Fruit fly (Drosophila melanogaster): ENCODE measurements around the gene mesh.

mesh gene

DNA sequence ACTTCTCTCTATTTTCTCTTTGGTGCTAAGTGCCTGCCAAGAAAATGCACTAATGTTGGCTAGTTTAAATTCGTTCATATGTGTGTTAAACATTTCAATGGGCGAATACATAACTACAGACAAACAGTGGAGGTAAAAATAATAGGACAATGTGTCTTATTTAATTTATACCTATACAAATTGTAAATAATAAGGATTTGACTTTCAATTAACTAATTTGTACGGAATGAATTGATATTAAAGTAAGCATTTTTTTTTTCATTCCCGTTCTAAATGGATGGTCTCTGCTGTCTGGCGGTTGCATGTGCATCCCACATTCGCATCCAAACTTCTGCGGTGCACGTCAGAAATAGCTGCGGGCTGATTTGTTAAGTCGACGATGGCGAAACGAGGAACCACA, 48.6 kb downstream of the mesh start:
- TF ChIP-seq CG12236 (GFP tag; optimal IDR thresholded peaks at IDR 0.05) (no peak), pb (GFP tag; optimal IDR thresholded peaks at IDR 0.05) (no peak), slou (GFP tag; optimal IDR thresholded peaks at IDR 0.05) (no peak), grau (tag; optimal IDR thresholded peaks at IDR 0.05) (no peak), CG13624 (GFP tag; optimal IDR thresholded peaks at IDR 0.05) (no peak), CG11247 (GFP tag; IDR thresholded peaks at IDR 0.05) (no peak), prd (optimal IDR thresholded peaks at IDR 0.05) (no peak), prd (GFP tag; IDR thresholded peaks at IDR 0.05) (0 out of 3 replicates have a peak, but pooled peaks have one; percentile 15), CG7271 (tag; optimal IDR thresholded peaks at IDR 0.05) (no peak), Sox102F (GFP tag; optimal IDR thresholded peaks at IDR 0.05) (peak; percentile 13)

DNA sequence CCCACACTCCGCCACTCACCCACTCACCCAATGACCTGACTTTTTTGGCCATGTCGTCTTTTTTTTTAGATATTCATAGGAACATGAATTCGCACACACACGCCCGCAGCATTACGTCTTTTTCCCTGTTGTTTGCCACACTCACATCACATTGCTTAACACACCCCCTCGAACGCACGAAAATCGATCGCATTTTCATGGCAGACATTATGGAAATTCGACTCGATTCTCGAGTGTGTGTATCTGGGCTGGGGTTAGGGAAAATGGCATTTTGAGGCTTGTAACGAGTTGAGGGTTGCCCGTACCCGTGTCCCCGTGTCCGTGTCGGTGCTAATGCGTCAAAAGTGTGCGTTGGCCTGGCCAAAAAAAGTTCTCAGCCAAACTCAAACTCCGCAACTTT, 53.9 kb downstream of the mesh start:
- TF ChIP-seq abd-A (tag; optimal IDR thresholded peaks at IDR 0.05) (peak; percentile 58), so (GFP tag; IDR thresholded peaks at IDR 0.05) (no peak), onecut (GFP tag; IDR thresholded peaks at IDR 0.05) (peak; percentile 80)

DNA sequence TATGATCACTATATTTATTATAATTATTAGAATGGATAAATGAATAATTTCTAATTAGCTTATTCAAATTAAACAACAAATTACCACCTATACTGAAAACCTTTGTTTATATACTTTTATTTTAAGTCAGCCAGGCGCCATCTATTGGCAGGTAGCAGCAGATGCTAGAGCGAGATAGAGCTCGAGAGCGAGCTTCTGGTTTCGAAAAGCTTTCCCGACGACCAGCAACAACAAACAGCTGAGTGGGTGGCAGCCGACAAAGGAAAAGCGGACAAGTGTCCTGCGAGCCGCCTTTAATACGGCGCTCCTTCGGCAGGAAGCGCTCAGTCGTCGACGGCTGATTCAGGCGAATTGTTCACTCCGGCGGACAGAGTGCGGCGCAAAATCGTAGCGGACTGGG, 61.5 kb downstream of the mesh start, which contains the start of gene Gycbeta100B:
TSS of gene Gycbeta100B (plus strand) at position 337 of the 400 bp plus-strand sequence.
- peak; percentile 47 for TF ChIP-seq scrt (GFP tag; optimal IDR thresholded peaks at IDR 0.05)
- no peak for TF ChIP-seq CG8290 (GFP tag; optimal IDR thresholded peaks at IDR 0.05)
- TF ChIP-seq CG8290 (tag; optimal IDR thresholded peaks at IDR 0.05): peak in 1 of 2 experiments; percentile 44
- peak; percentile 56 for TF ChIP-seq CG4424 (GFP tag; optimal IDR thresholded peaks at IDR 0.05)
- TF ChIP-seq chm (GFP tag; IDR thresholded peaks at IDR 0.05): no peak; the same call in 1 of the 2 replicates
- TF ChIP-seq CG6254 (GFP tag; optimal IDR thresholded peaks at IDR 0.05): peak; percentile 48
- TF ChIP-seq br (optimal IDR thresholded peaks at IDR 0.05): no peak
- TF ChIP-seq CG6791 (GFP tag; IDR thresholded peaks at IDR 0.05; ENCODE audit: partially characterized antibody): no peak
- no peak for TF ChIP-seq insv (GFP tag; optimal IDR thresholded peaks at IDR 0.05)
- no peak for TF ChIP-seq CG13624 (GFP tag; optimal IDR thresholded peaks at IDR 0.05)
- no peak for TF ChIP-seq sna (GFP tag; IDR thresholded peaks at IDR 0.05; ENCODE audit: partially characterized antibody)
- no peak for TF ChIP-seq YL-1 (GFP tag; optimal IDR thresholded peaks at IDR 0.05)
- TF ChIP-seq CG11504 (tag; optimal IDR thresholded peaks at IDR 0.05): peak; percentile 55
- peak; percentile 40 for TF ChIP-seq odd (GFP tag; optimal IDR thresholded peaks at IDR 0.05)
- TF ChIP-seq CG7987 (GFP tag; optimal IDR thresholded peaks at IDR 0.05): peak; percentile 72
- no peak for TF ChIP-seq pan (optimal IDR thresholded peaks at IDR 0.05)
- TF ChIP-seq pan (GFP tag; optimal IDR thresholded peaks at IDR 0.05 in 1 of 2, IDR thresholded peaks at IDR 0.05 in 1 of 2): peak in 1 of 2 experiments; percentile 44
- no peak for TF ChIP-seq crol (GFP tag; IDR thresholded peaks at IDR 0.05)
- no peak for TF ChIP-seq prd (optimal IDR thresholded peaks at IDR 0.05)
- TF ChIP-seq prd (GFP tag; IDR thresholded peaks at IDR 0.05): no peak
- no peak for TF ChIP-seq HLH54F (GFP tag; optimal IDR thresholded peaks at IDR 0.05)
- TF ChIP-seq lab (GFP tag; optimal IDR thresholded peaks at IDR 0.05): peak; percentile 79
- peak; percentile 42 for TF ChIP-seq unpg (GFP tag; optimal IDR thresholded peaks at IDR 0.05)
- TF ChIP-seq CG5180 (GFP tag; optimal IDR thresholded peaks at IDR 0.05): peak; percentile 3
- no peak for TF ChIP-seq CG7271 (tag; optimal IDR thresholded peaks at IDR 0.05)
- TF ChIP-seq CkIIα-i1 (GFP tag; IDR thresholded peaks at IDR 0.05): no peak
- peak; percentile 16 for TF ChIP-seq CG11723 (GFP tag; optimal IDR thresholded peaks at IDR 0.05)
- TF ChIP-seq ATbp (GFP tag; optimal IDR thresholded peaks at IDR 0.05): peak; percentile 39
- TF ChIP-seq Doc2 (GFP tag; IDR thresholded peaks at IDR 0.05): no peak
- peak; percentile 13 for TF ChIP-seq chn (GFP tag; optimal IDR thresholded peaks at IDR 0.05)
- TF ChIP-seq tin (GFP tag; optimal IDR thresholded peaks at IDR 0.05): peak; percentile 39
- TF ChIP-seq CG11456 (GFP tag; IDR thresholded peaks at IDR 0.05): 0 out of 3 replicates have a peak, but pooled peaks have one; percentile 62
- peak; percentile 34 for TF ChIP-seq tap (tag; optimal IDR thresholded peaks at IDR 0.05)
- peak; percentile 3 for TF ChIP-seq CG7928 (GFP tag; optimal IDR thresholded peaks at IDR 0.05)
- peak; percentile 33 for TF ChIP-seq wek (GFP tag; optimal IDR thresholded peaks at IDR 0.05)
- peak; percentile 76 for TF ChIP-seq caup (GFP tag; optimal IDR thresholded peaks at IDR 0.05; ENCODE audit: severe bottlenecking)
- TF ChIP-seq Dek (tag; optimal IDR thresholded peaks at IDR 0.05): no peak
- peak; percentile 45 for TF ChIP-seq Six4 (GFP tag; optimal IDR thresholded peaks at IDR 0.05)
- TF ChIP-seq H2.0 (GFP tag; IDR thresholded peaks at IDR 0.05): 0 out of 2 replicates have a peak, but pooled peaks have one; percentile 12
